Fruit fly (Drosophila melanogaster) whole organism, embryonic: ENCODE measurements around the gene euc.
A peak's percentile ranks its signal among the peaks of the same experiment; 100 is the strongest.

Source experiments
- B-H2 ChIP-seq: fragments of 200-800 bp; sonication (Bioruptor generic); optimal IDR thresholded peaks from 2 replicates; lab custom pipeline; 2018; ENCODE audit warnings: missing biosample characterization, mild to moderate bottlenecking, missing genetic modification characterization
- CG10431 ChIP-seq: fragments of 200-800 bp; sonication (Bioruptor generic); optimal IDR thresholded peaks from 3 replicates; lab custom pipeline; 2018; ENCODE audit warnings: missing biosample characterization, mild to moderate bottlenecking, missing genetic modification characterization
- CG11093 ChIP-seq: fragments of 200-800 bp; sonication (Bioruptor generic); IDR thresholded peaks from 3 replicates; pipeline ENCODE4 v1.3.6; 2022; ENCODE audit warnings: missing biosample characterization, missing genetic modification characterization
- CG17802 ChIP-seq: fragments of 200-800 bp; sonication (Bioruptor generic); optimal IDR thresholded peaks from 2 replicates; lab custom pipeline; 2018; ENCODE audit warnings: missing biosample characterization, mild to moderate bottlenecking, missing genetic modification characterization, moderate library complexity
- CG18764 ChIP-seq: fragments of 200-800 bp; sonication (Bioruptor generic); optimal IDR thresholded peaks from 3 replicates; lab custom pipeline; 2016; ENCODE audit warnings: missing biosample characterization, missing genetic modification characterization
- CG3065 ChIP-seq: fragments of 200-800 bp; sonication (Bioruptor generic); optimal IDR thresholded peaks from 2 replicates; lab custom pipeline; 2016; ENCODE audit warnings: missing biosample characterization, missing genetic modification characterization
- CG3995 ChIP-seq: fragments of 200-800 bp; sonication (Bioruptor generic); optimal IDR thresholded peaks from 3 replicates; lab custom pipeline; 2016; ENCODE audit warnings: missing biosample characterization, missing genetic modification characterization
- CG42726 ChIP-seq: fragments of 200-800 bp; sonication (Bioruptor generic); IDR thresholded peaks from 2 replicates; pipeline ENCODE4 v1.3.6; 2022; ENCODE audit warnings: missing biosample characterization, missing genetic modification characterization; ENCODE audit not compliant: partially characterized antibody
- CG4282 ChIP-seq: fragments of 200-800 bp; sonication (Bioruptor generic); optimal IDR thresholded peaks from 2 replicates; lab custom pipeline; 2016; ENCODE audit warnings: missing biosample characterization, missing genetic modification characterization
- CG4328 ChIP-seq: fragments of 200-800 bp; sonication (Bioruptor generic); optimal IDR thresholded peaks from 3 replicates; lab custom pipeline; 2017; ENCODE audit warnings: missing biosample characterization, missing genetic modification reagents, missing genetic modification characterization
- CG4360 ChIP-seq: fragments of 200-800 bp; sonication (Bioruptor generic); IDR thresholded peaks from 2 replicates; pipeline ENCODE4 v1.3.6; 2022; ENCODE audit warnings: missing biosample characterization, missing genetic modification characterization
- CG4617 ChIP-seq: fragments of 200-800 bp; sonication (Bioruptor generic); optimal IDR thresholded peaks from 3 replicates; lab custom pipeline; 2016; ENCODE audit warnings: missing biosample characterization, missing genetic modification characterization, borderline replicate concordance
- CG7839 ChIP-seq: fragments of 200-800 bp; sonication (Bioruptor generic); optimal IDR thresholded peaks from 3 replicates; lab custom pipeline; 2018; ENCODE audit warnings: missing biosample characterization, mild to moderate bottlenecking, missing genetic modification characterization, moderate library complexity
- CG8281 ChIP-seq: fragments of 200-800 bp; sonication (Bioruptor generic); optimal IDR thresholded peaks from 2 replicates; lab custom pipeline; 2018; ENCODE audit warnings: missing biosample characterization, mild to moderate bottlenecking, missing genetic modification characterization, moderate library complexity
- CG8765 ChIP-seq: fragments of 200-800 bp; sonication (Bioruptor generic); IDR thresholded peaks from 2 replicates; pipeline ENCODE4 v1.3.6; 2022; ENCODE audit warnings: missing biosample characterization, missing genetic modification characterization
- CG9609 ChIP-seq: fragments of 200-800 bp; sonication (Bioruptor generic); optimal IDR thresholded peaks from 3 replicates; lab custom pipeline; 2016; ENCODE audit warnings: missing biosample characterization, missing genetic modification characterization
- Dip3 ChIP-seq: fragments of 200-800 bp; sonication (Bioruptor generic); optimal IDR thresholded peaks from 3 replicates; lab custom pipeline; 2016; ENCODE audit warnings: missing biosample characterization, missing genetic modification characterization
- E2f1 ChIP-seq: fragments of 200-800 bp; sonication (Bioruptor generic); IDR thresholded peaks from 2 replicates; pipeline ENCODE4 v1.3.6; 2022; ENCODE audit warnings: missing biosample characterization, missing genetic modification characterization
- NC2α ChIP-seq: fragments of 200-800 bp; sonication (Bioruptor generic); optimal IDR thresholded peaks from 2 replicates; lab custom pipeline; 2016; ENCODE audit warnings: missing biosample characterization, missing genetic modification characterization
- Opbp ChIP-seq: fragments of 200-800 bp; sonication (Bioruptor generic); IDR thresholded peaks from 3 replicates; pipeline ENCODE4 v1.3.6; 2022; ENCODE audit warnings: missing biosample characterization, missing genetic modification characterization; ENCODE audit not compliant: partially characterized antibody
- Ptx1 ChIP-seq: fragments of 200-800 bp; sonication (Bioruptor generic); IDR thresholded peaks from 2 replicates; pipeline ENCODE4 v1.3.6; 2022; ENCODE audit warnings: missing biosample characterization, missing genetic modification characterization
- Taf1 ChIP-seq: fragments of 200-800 bp; sonication (Bioruptor generic); IDR thresholded peaks from 2 replicates; pipeline ENCODE4 v1.3.6; 2022; ENCODE audit warnings: missing biosample characterization, missing genetic modification characterization
- YL-1 ChIP-seq: fragments of 200-800 bp; sonication (Bioruptor generic); optimal IDR thresholded peaks from 3 replicates; lab custom pipeline; 2017; ENCODE audit warnings: missing biosample characterization, mild to moderate bottlenecking, missing genetic modification characterization
- ac ChIP-seq: fragments of 200-800 bp; sonication (Bioruptor generic); optimal IDR thresholded peaks from 3 replicates; lab custom pipeline; 2017; ENCODE audit warnings: missing biosample characterization, mild to moderate bottlenecking, missing genetic modification characterization
- bsh ChIP-seq, 2 experiments: fragments of 200-800 bp; sonication (Bioruptor generic); optimal IDR thresholded peaks; 2 replicates each; lab custom pipeline; 2017 to 2018; ENCODE audit warnings: mild to moderate bottlenecking in 2 of 2, missing biosample characterization in 2 of 2, missing genetic modification characterization in 2 of 2, moderate library complexity in 1 of 2
- cato ChIP-seq: fragments of 200-800 bp; sonication (Bioruptor generic); optimal IDR thresholded peaks from 2 replicates; lab custom pipeline; 2016; ENCODE audit warnings: missing biosample characterization, missing genetic modification characterization, borderline replicate concordance
- corto ChIP-seq: fragments of 200-800 bp; sonication (Bioruptor generic); optimal IDR thresholded peaks from 2 replicates; lab custom pipeline; 2016; ENCODE audit warnings: missing biosample characterization, mild to moderate bottlenecking, missing genetic modification characterization, moderate library complexity
- crc ChIP-seq: fragments of 200-800 bp; sonication (Bioruptor generic); optimal IDR thresholded peaks from 2 replicates; lab custom pipeline; 2016; ENCODE audit warnings: missing biosample characterization, missing genetic modification characterization
- dmrt11E ChIP-seq: fragments of 200-800 bp; sonication (Bioruptor generic); optimal IDR thresholded peaks from 3 replicates; lab custom pipeline; 2018; ENCODE audit warnings: missing biosample characterization, mild to moderate bottlenecking, missing genetic modification characterization, moderate library complexity
- emc ChIP-seq: fragments of 200-800 bp; sonication (Bioruptor generic); optimal IDR thresholded peaks from 2 replicates; lab custom pipeline; 2016; ENCODE audit warnings: missing biosample characterization, missing genetic modification characterization
- gcm ChIP-seq: fragments of 200-800 bp; sonication (Bioruptor generic); optimal IDR thresholded peaks from 2 replicates; lab custom pipeline; 2019; ENCODE audit warnings: missing biosample characterization, mild to moderate bottlenecking, missing genetic modification characterization, moderate library complexity
- gro ChIP-seq: fragments of 200-800 bp; sonication (Bioruptor generic); optimal IDR thresholded peaks from 2 replicates; lab custom pipeline; 2016; ENCODE audit warnings: missing biosample characterization, missing genetic modification characterization
- gsb-n ChIP-seq: fragments of 200-800 bp; sonication (Bioruptor generic); optimal IDR thresholded peaks from 3 replicates; lab custom pipeline; 2018; ENCODE audit warnings: missing biosample characterization, mild to moderate bottlenecking, missing genetic modification characterization
- gt ChIP-seq: fragments of 200-800 bp; sonication (Bioruptor generic); IDR thresholded peaks from 2 replicates; pipeline ENCODE4 v1.3.6; 2022; ENCODE audit warnings: missing biosample characterization, missing genetic modification characterization
- hbn ChIP-seq: fragments of 200-800 bp; sonication (Bioruptor generic); IDR thresholded peaks from 2 replicates; pipeline ENCODE4 v1.3.6; 2022; ENCODE audit warnings: missing biosample characterization, missing genetic modification characterization; ENCODE audit not compliant: partially characterized antibody
- inv ChIP-seq: fragments of 200-800 bp; sonication (Bioruptor generic); IDR thresholded peaks from 2 replicates; pipeline ENCODE4 v1.3.6; 2022; ENCODE audit warnings: missing biosample characterization, missing genetic modification characterization; ENCODE audit not compliant: partially characterized antibody
- ken ChIP-seq: fragments of 200-800 bp; sonication (Bioruptor generic); IDR thresholded peaks from 3 replicates; pipeline ENCODE4 v1.3.6; 2022; ENCODE audit warnings: missing biosample characterization, missing genetic modification characterization
- lov ChIP-seq, 2 experiments: fragments of 200-800 bp in 1 of 2; fragments of >200 bp in 1 of 2; sonication (Bioruptor generic) in 1 of 2; IDR thresholded peaks in 1 of 2; optimal IDR thresholded peaks in 1 of 2; 2 replicates in 1 of 2; 3 replicates in 1 of 2; pipeline versions ENCODE4 v1.3.6 to Lab custom; 2017 to 2022; ENCODE audit warnings: missing biosample characterization in 1 of 2, missing genetic modification characterization in 1 of 2
- maf-S ChIP-seq: fragments of 200-800 bp; sonication (Bioruptor generic); optimal IDR thresholded peaks from 2 replicates; lab custom pipeline; 2016; ENCODE audit warnings: missing biosample characterization, missing genetic modification characterization
- mld ChIP-seq: fragments of 200-800 bp; sonication (Bioruptor generic); IDR thresholded peaks from 3 replicates; pipeline ENCODE4 v1.3.6; 2022; ENCODE audit warnings: missing biosample characterization, missing genetic modification characterization; ENCODE audit not compliant: partially characterized antibody
- onecut ChIP-seq: fragments of 200-800 bp; sonication (Bioruptor generic); IDR thresholded peaks from 2 replicates; pipeline ENCODE4 v1.3.6; 2022; ENCODE audit warnings: missing biosample characterization, missing genetic modification characterization
- pita ChIP-seq: fragments of 200-800 bp; sonication (Bioruptor generic); optimal IDR thresholded peaks from 2 replicates; lab custom pipeline; 2017; ENCODE audit warnings: missing biosample characterization, mild to moderate bottlenecking, missing genetic modification characterization
- pnt ChIP-seq: fragments of 200-800 bp; sonication (Bioruptor generic); optimal IDR thresholded peaks from 3 replicates; lab custom pipeline; 2016; ENCODE audit warnings: missing biosample characterization, missing genetic modification characterization
- sd ChIP-seq: fragments of 200-800 bp; sonication (Bioruptor generic); optimal IDR thresholded peaks from 3 replicates; lab custom pipeline; 2018; ENCODE audit warnings: missing biosample characterization, mild to moderate bottlenecking, missing genetic modification characterization, moderate library complexity
- slou ChIP-seq: fragments of 200-800 bp; sonication (Bioruptor generic); optimal IDR thresholded peaks from 3 replicates; lab custom pipeline; 2016; ENCODE audit warnings: missing biosample characterization, missing genetic modification characterization
- tna ChIP-seq: fragments of 200-800 bp; sonication (Bioruptor generic); IDR thresholded peaks from 2 replicates; pipeline ENCODE4 v1.3.6; 2022; ENCODE audit warnings: missing biosample characterization, missing genetic modification characterization; ENCODE audit not compliant: partially characterized antibody
- trem ChIP-seq: fragments of 200-800 bp; optimal IDR thresholded peaks from 3 replicates; lab custom pipeline; 2019; ENCODE audit warnings: missing biosample characterization, mild to moderate bottlenecking, missing genetic modification characterization, moderate library complexity
- tup ChIP-seq: fragments of 200-800 bp; sonication (Bioruptor generic); optimal IDR thresholded peaks from 2 replicates; lab custom pipeline; 2016; ENCODE audit warnings: missing biosample characterization, mild to moderate bottlenecking, missing genetic modification characterization, moderate library complexity

Gene euc

DNA sequence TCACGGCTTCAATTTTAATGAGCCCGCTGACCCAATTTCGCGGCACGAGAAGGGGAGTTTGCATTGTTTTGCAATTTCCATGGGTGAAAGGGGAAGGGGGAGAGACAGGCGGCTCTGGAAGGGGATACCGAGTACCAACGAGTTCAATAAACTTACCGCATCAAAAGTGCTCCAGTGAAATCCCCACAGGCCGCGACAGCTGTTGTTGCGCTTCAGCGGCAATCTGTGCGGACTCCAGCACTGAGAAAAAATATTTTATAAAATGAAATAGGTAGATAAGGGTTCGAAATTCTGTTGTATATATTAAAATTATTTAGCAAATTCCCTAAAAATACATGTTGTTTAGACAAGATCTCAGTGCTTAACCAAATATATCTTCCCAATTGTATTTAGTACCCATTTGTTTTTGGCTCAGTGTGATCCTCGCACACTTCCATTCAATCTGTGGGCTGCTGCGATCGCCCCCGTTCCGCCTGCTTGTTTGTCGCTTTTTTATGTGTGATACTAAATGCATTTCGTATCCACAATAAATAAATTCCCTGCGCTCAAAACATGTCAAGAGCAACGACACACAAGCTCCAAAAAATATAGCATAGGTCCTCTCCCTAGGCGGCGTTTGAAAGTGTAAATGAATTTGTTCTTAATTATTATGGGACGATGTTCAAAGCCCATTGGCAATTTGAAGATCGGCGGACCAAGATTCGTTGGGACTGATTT lies 17.1 kb upstream of the euc start (continued):
- TF ChIP-seq tna (GFP tag; lab: Robert Waterston, UW) (no peak), CG17802 (tag; lab: Kevin White, UChicago) (peak; percentile 29), gsb-n (peak; percentile 74), CG4328 (GFP tag; lab: Kevin White, UChicago) (peak; percentile 22), crc (GFP tag; lab: Kevin White, UChicago) (peak; percentile 35), CG8765 (peak; percentile 26; the same call in 1 of the 2 replicates), gcm (GFP tag; lab: Kevin White, UChicago) (peak; percentile 75), Taf1 (GFP tag; lab: Robert Waterston, UW) (no peak), CG9609 (peak; percentile 2), E2f1 (GFP tag; lab: Robert Waterston, UW) (peak; percentile 68), onecut (GFP tag; lab: Robert Waterston, UW) (peak; percentile 67), ken (GFP tag; lab: Robert Waterston, UW) (peak; percentile 83; the same call in 2 of the 3 replicates), mld (no peak), gt (GFP tag; lab: Robert Waterston, UW) (peak; percentile 22; the same call in 1 of the 2 replicates), inv (GFP tag; lab: Robert Waterston, UW) (no peak), hbn (GFP tag; lab: Robert Waterston, UW) (no peak), CG7839 (tag; lab: Kevin White, UChicago) (peak; percentile 83), YL-1 (GFP tag; lab: Kevin White, UChicago) (no peak), CG10431 (peak; percentile 58), pnt (GFP tag; lab: Kevin White, UChicago) (no peak), CG3995 (GFP tag; lab: Kevin White, UChicago) (no peak), bsh (GFP tag; optimal IDR thresholded peaks at IDR 0.05; lab: Kevin White, UChicago) (peak; percentile 65 to 92), Ptx1 (GFP tag; lab: Robert Waterston, UW) (peak; percentile 82), Dip3 (no peak), NC2α (GFP tag; lab: Kevin White, UChicago) (no peak), Opbp (no peak), CG4617 (GFP tag; lab: Kevin White, UChicago) (peak; percentile 39), gro (GFP tag; lab: Kevin White, UChicago) (no peak), pita (GFP tag; lab: Kevin White, UChicago) (no peak), tup (GFP tag; lab: Kevin White, UChicago) (no peak), slou (GFP tag; lab: Kevin White, UChicago) (peak; percentile 20), CG3065 (GFP tag; lab: Kevin White, UChicago) (peak; percentile 22), ac (GFP tag; lab: Kevin White, UChicago) (peak; percentile 17), CG11093 (GFP tag; lab: Robert Waterston, UW) (peak; percentile 65; the same call in 2 of the 3 replicates), maf-S (GFP tag; lab: Kevin White, UChicago) (peak; percentile 15), emc (GFP tag; lab: Kevin White, UChicago) (no peak), lov (optimal IDR thresholded peaks at IDR 0.05; lab: Kevin White, UChicago) (no peak), lov (GFP tag; IDR thresholded peaks at IDR 0.05; lab: Robert Waterston, UW) (peak; percentile 82), dmrt11E (tag; lab: Kevin White, UChicago) (peak; percentile 83), corto (GFP tag; lab: Kevin White, UChicago) (peak; percentile 2), sd (tag; lab: Kevin White, UChicago) (no peak), CG42726 (GFP tag; lab: Robert Waterston, UW) (no peak), trem (tag; lab: Kevin White, UChicago) (peak; percentile 61), CG4282 (GFP tag; lab: Kevin White, UChicago) (peak; percentile 34), CG8281 (tag; lab: Kevin White, UChicago) (peak; percentile 24), cato (GFP tag; lab: Kevin White, UChicago) (no peak), CG18764 (GFP tag; lab: Kevin White, UChicago) (peak; percentile 74), CG4360 (GFP tag; lab: Robert Waterston, UW) (peak; percentile 13; the same call in 1 of the 2 replicates), B-H2 (GFP tag; lab: Kevin White, UChicago) (no peak)
